Worm (Caenorhabditis elegans) whole organism, L2 larva: ENCODE results near the gene Y82E9BL.1.

ENCODE experiments used
- ZK546.5 ChIP-seq: sonication (generic microtip); optimal IDR thresholded peaks from 2 replicates; lab custom pipeline; 2017; ENCODE audit warnings: missing biosample characterization, missing genetic modification characterization
- blmp-1 ChIP-seq: sonication (generic microtip); optimal IDR thresholded peaks from 2 replicates; lab custom pipeline; 2017; ENCODE audit warnings: missing genetic modification characterization, mild to moderate bottlenecking, missing compliant biosample characterization, antibody characterized with exemption, moderate library complexity; ENCODE audit not compliant: insufficient read depth

DNA sequence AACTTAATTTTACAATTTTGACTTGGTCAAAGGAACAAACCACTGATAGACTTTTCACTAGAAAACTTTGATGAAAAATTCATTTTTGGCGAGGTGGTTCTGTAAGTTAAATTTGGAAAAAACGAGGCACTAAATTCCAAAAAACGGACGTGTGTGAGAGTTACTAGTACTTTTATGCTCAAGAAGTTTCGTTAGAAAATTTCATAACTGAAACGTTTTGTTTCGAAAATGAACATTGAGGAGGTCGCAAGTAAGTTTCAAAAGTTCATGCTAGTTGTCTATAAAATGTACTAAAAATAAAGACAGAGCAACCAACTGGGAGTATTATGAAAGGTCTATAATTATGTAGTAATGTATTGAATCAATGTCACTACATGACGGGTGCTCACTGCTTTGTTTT, 36.5 kb upstream of the Y82E9BL.1 start, which contains the start of gene pals-17:
- TF ChIP-seq blmp-1 (tag; lab: Kevin White, UChicago) (no peak), ZK546.5 (tag; lab: Kevin White, UChicago) (no peak)
